Worm (Caenorhabditis elegans) whole organism, young adult: ENCODE results near the gene T23E1.1.

Source experiments
- B0336.3 ChIP-seq: fragments of 200-800 bp; sonication (Bioruptor generic); IDR thresholded peaks from 2 replicates; pipeline ENCODE4 v1.3.6; 2022; ENCODE audit warnings: missing genetic modification characterization, missing compliant biosample characterization
- F22D6.2 ChIP-seq: sonication (generic microtip); optimal IDR thresholded peaks from 2 replicates; lab custom pipeline; 2016; ENCODE audit warnings: mild to moderate bottlenecking, missing genetic modification characterization, missing compliant biosample characterization
- F23B12.7 ChIP-seq: sonication (generic microtip); optimal IDR thresholded peaks from 2 replicates; lab custom pipeline; 2017; ENCODE audit warnings: missing genetic modification characterization, mild to moderate bottlenecking, missing compliant biosample characterization, antibody characterized with exemption, moderate library complexity; ENCODE audit not compliant: insufficient read depth
- K12H6.12 ChIP-seq: fragments of 200-800 bp; sonication (Bioruptor generic); optimal IDR thresholded peaks from 2 replicates; lab custom pipeline; 2018; ENCODE audit warnings: mild to moderate bottlenecking, missing genetic modification characterization, missing compliant biosample characterization
- T07F8.4 ChIP-seq: sonication (generic microtip); optimal IDR thresholded peaks from 2 replicates; lab custom pipeline; 2016; ENCODE audit warnings: mild to moderate bottlenecking, missing genetic modification characterization, moderate library complexity, missing compliant biosample characterization
- ZK185.1 ChIP-seq: sonication (generic microtip); optimal IDR thresholded peaks from 2 replicates; lab custom pipeline; 2016; ENCODE audit warnings: mild to moderate bottlenecking, missing genetic modification characterization, missing compliant biosample characterization; ENCODE audit not compliant: poor library complexity, severe bottlenecking
- attf-5 ChIP-seq: fragments of 200-800 bp; sonication (Bioruptor generic); optimal IDR thresholded peaks from 2 replicates; lab custom pipeline; 2018; ENCODE audit warnings: mild to moderate bottlenecking, missing genetic modification characterization, missing compliant biosample characterization
- cebp-1 ChIP-seq, 2 experiments: fragments of 200-800 bp in 1 of 2; sonication (Bioruptor generic) in 1 of 2; sonication (generic microtip) in 1 of 2; IDR thresholded peaks in 1 of 2; optimal IDR thresholded peaks in 1 of 2; 2 replicates each; pipeline versions ENCODE4 v1.3.6 to Lab custom; 2017 to 2022; ENCODE audit warnings: missing compliant biosample characterization in 2 of 2, missing genetic modification characterization in 2 of 2, mild to moderate bottlenecking in 1 of 2, missing genetic modification reagents in 1 of 2, moderate library complexity in 1 of 2
- ceh-27 ChIP-seq: fragments of 200-800 bp; sonication (Bioruptor generic); optimal IDR thresholded peaks from 2 replicates; lab custom pipeline; 2018; ENCODE audit warnings: mild to moderate bottlenecking, missing genetic modification characterization, moderate library complexity, missing compliant biosample characterization
- ceh-58 ChIP-seq: fragments of 200-800 bp; sonication (Bioruptor generic); IDR thresholded peaks from 2 replicates; pipeline ENCODE4 v1.3.6; 2022; ENCODE audit warnings: missing genetic modification characterization, missing compliant biosample characterization
- chd-7 ChIP-seq: sonication (generic microtip); optimal IDR thresholded peaks from 2 replicates; lab custom pipeline; 2016; ENCODE audit warnings: mild to moderate bottlenecking, missing genetic modification characterization, moderate library complexity, missing compliant biosample characterization
- dox-1 ChIP-seq: fragments of 200-800 bp; sonication (Bioruptor generic); IDR thresholded peaks from 2 replicates; pipeline ENCODE4 v1.3.6; 2022; ENCODE audit warnings: missing genetic modification reagents, missing genetic modification characterization, missing compliant biosample characterization
- efl-1 ChIP-seq: fragments of 150-350 bp; optimal IDR thresholded peaks from 2 replicates; lab custom pipeline; 2014; ENCODE audit warnings: missing biosample characterization, missing genetic modification reagents, missing genetic modification characterization
- ekl-4 ChIP-seq: fragments of 200-800 bp; sonication (Bioruptor generic); IDR thresholded peaks from 2 replicates; pipeline ENCODE4 v1.3.6; 2022; ENCODE audit warnings: missing genetic modification reagents, missing genetic modification characterization, missing compliant biosample characterization
- him-1 ChIP-seq: sonication (generic microtip); optimal IDR thresholded peaks from 2 replicates; lab custom pipeline; 2016; ENCODE audit warnings: missing genotype, missing genetic modification reagents, missing genetic modification characterization, missing compliant biosample characterization
- hlh-12 ChIP-seq: sonication (generic microtip); optimal IDR thresholded peaks from 2 replicates; lab custom pipeline; 2016; ENCODE audit warnings: missing genetic modification characterization, missing compliant biosample characterization
- hlh-26 ChIP-seq: fragments of 200-800 bp; sonication (Bioruptor generic); conservative IDR thresholded peaks from 2 replicates; pipeline ENCODE4 v1.3.6; 2022; ENCODE audit warnings: missing genetic modification reagents, missing genetic modification characterization, missing compliant biosample characterization
- hmg-1.2 ChIP-seq: fragments of 200-800 bp; sonication (Bioruptor generic); IDR thresholded peaks from 2 replicates; pipeline ENCODE4 v1.3.6; 2022; ENCODE audit warnings: missing genetic modification reagents, missing genetic modification characterization, missing compliant biosample characterization
- hrde-1 ChIP-seq: sonication (generic microtip); optimal IDR thresholded peaks from 2 replicates; lab custom pipeline; 2016; ENCODE audit warnings: missing genetic modification characterization, mild to moderate bottlenecking, missing compliant biosample characterization, moderate library complexity, missing genotype, missing genetic modification reagents, borderline replicate concordance
- hsf-1 ChIP-seq: fragments of 200-800 bp; sonication (Bioruptor generic); IDR thresholded peaks from 2 replicates; pipeline ENCODE4 v1.3.6; 2022; ENCODE audit warnings: missing genetic modification reagents, missing genetic modification characterization, missing compliant biosample characterization
- lag-1 ChIP-seq: fragments of 200-800 bp; sonication (Bioruptor generic); IDR thresholded peaks from 2 replicates; pipeline ENCODE4 v1.3.6; 2022; ENCODE audit warnings: missing genetic modification reagents, missing genetic modification characterization, missing compliant biosample characterization
- lin-35 ChIP-seq, 3 experiments: fragments of 150-350 bp in 2 of 3; sonication (generic microtip) in 1 of 3; optimal IDR thresholded peaks; 2 replicates each; lab custom pipeline; 2014 to 2018; ENCODE audit warnings: missing biosample characterization in 3 of 3, missing genetic modification characterization in 3 of 3, missing genetic modification reagents in 3 of 3
- lir-1 ChIP-seq: fragments of 200-800 bp; sonication (Bioruptor generic); conservative IDR thresholded peaks from 2 replicates; pipeline ENCODE4 v1.3.6; 2022; ENCODE audit warnings: missing genetic modification reagents, missing genetic modification characterization, missing compliant biosample characterization
- mcd-1 ChIP-seq: fragments of 200-800 bp; sonication (Bioruptor generic); IDR thresholded peaks from 2 replicates; pipeline ENCODE4 v1.3.6; 2022; ENCODE audit warnings: missing genetic modification reagents, missing genetic modification characterization, missing compliant biosample characterization
- mes-4 ChIP-seq: sonication (generic microtip); optimal IDR thresholded peaks from 2 replicates; lab custom pipeline; 2016; ENCODE audit warnings: missing genotype, missing genetic modification characterization, missing compliant biosample characterization
- mxl-1 ChIP-seq: sonication (generic microtip); optimal IDR thresholded peaks from 2 replicates; lab custom pipeline; 2016; ENCODE audit warnings: missing genetic modification characterization, missing compliant biosample characterization
- nfyb-1 ChIP-seq: fragments of 200-800 bp; sonication (Bioruptor generic); IDR thresholded peaks from 2 replicates; pipeline ENCODE4 v1.3.6; 2022; ENCODE audit warnings: missing genetic modification reagents, missing genetic modification characterization, missing compliant biosample characterization
- nhr-80 ChIP-seq: sonication (generic microtip); optimal IDR thresholded peaks from 2 replicates; lab custom pipeline; 2016; ENCODE audit warnings: missing genetic modification characterization, missing compliant biosample characterization
- nhr-90 ChIP-seq: sonication (generic microtip); optimal IDR thresholded peaks from 2 replicates; lab custom pipeline; 2016; ENCODE audit warnings: missing genotype, mild to moderate bottlenecking, missing genetic modification characterization, missing compliant biosample characterization
- pha-4 ChIP-seq: fragments of 150-350 bp; sonication (generic microtip); optimal IDR thresholded peaks from 2 replicates; lab custom pipeline; 2014; ENCODE audit warnings: missing biosample characterization, missing genetic modification reagents, missing genetic modification characterization
- rpc-1 ChIP-seq, 2 experiments: fragments of 150-350 bp in 1 of 2; sonication (generic microtip) in 1 of 2; optimal IDR thresholded peaks; 2 replicates each; lab custom pipeline; 2014 to 2018; ENCODE audit warnings: missing biosample characterization in 1 of 2, missing genetic modification characterization in 1 of 2, missing genetic modification reagents in 1 of 2, missing genotype in 1 of 2
- sea-2 ChIP-seq: fragments of 200-800 bp; sonication (Bioruptor generic); IDR thresholded peaks from 2 replicates; pipeline ENCODE4 v1.3.6; 2022; ENCODE audit warnings: missing genetic modification characterization, missing compliant biosample characterization
- snpc-4 ChIP-seq, 5 experiments: fragments of 150-350 bp in 1 of 5; sonication (generic microtip) in 4 of 5; optimal IDR thresholded peaks; 2 replicates each; lab custom pipeline; 2014 to 2018; ENCODE audit warnings: missing genetic modification characterization in 5 of 5, missing biosample characterization in 3 of 5, antibody characterized with exemption in 2 of 5, mild to moderate bottlenecking in 2 of 5, missing compliant biosample characterization in 2 of 5, missing genotype in 2 of 5, moderate library complexity in 2 of 5, missing genetic modification reagents in 1 of 5
- somi-1 ChIP-seq: fragments of 200-800 bp; sonication (Bioruptor generic); optimal IDR thresholded peaks from 2 replicates; lab custom pipeline; 2018; ENCODE audit warnings: mild to moderate bottlenecking, missing genetic modification characterization, missing compliant biosample characterization
- sptf-2 ChIP-seq: fragments of 200-800 bp; sonication (Bioruptor generic); optimal IDR thresholded peaks from 2 replicates; lab custom pipeline; 2018; ENCODE audit warnings: mild to moderate bottlenecking, missing genetic modification characterization, missing compliant biosample characterization
- tbp1 ChIP-seq: fragments of 200-800 bp; sonication (Bioruptor generic); optimal IDR thresholded peaks from 2 replicates; lab custom pipeline; 2018; ENCODE audit warnings: mild to moderate bottlenecking, missing genetic modification characterization, missing compliant biosample characterization
- unc-62 ChIP-seq: fragments of 150-350 bp; optimal IDR thresholded peaks from 2 replicates; lab custom pipeline; 2014; ENCODE audit warnings: missing biosample characterization, missing genetic modification reagents, missing genetic modification characterization
- xnd-1 ChIP-seq: sonication (generic microtip); optimal IDR thresholded peaks from 2 replicates; lab custom pipeline; 2016; ENCODE audit warnings: missing genotype, missing genetic modification reagents, missing genetic modification characterization, missing compliant biosample characterization
- zfh-2 ChIP-seq: fragments of 200-800 bp; sonication (Bioruptor generic); conservative IDR thresholded peaks from 2 replicates; pipeline ENCODE4 v1.3.6; 2022; ENCODE audit warnings: missing genetic modification reagents, missing genetic modification characterization, missing compliant biosample characterization
- ztf-28 ChIP-seq: fragments of 200-800 bp; sonication (Bioruptor generic); IDR thresholded peaks from 2 replicates; pipeline ENCODE4 v1.3.6; 2022; ENCODE audit warnings: missing genetic modification reagents, missing genetic modification characterization, missing compliant biosample characterization
- ztf-6 ChIP-seq: fragments of 200-800 bp; sonication (Bioruptor generic); IDR thresholded peaks from 2 replicates; pipeline ENCODE4 v1.3.6; 2022; ENCODE audit warnings: missing genetic modification reagents, missing genetic modification characterization, missing compliant biosample characterization

Gene T23E1.1

ce11 chrIV:3131871-3132586 is 19.1 kb upstream of the T23E1.1 start (continued):
- no peak for TF ChIP-seq mxl-1
- TF ChIP-seq lir-1 (GFP tag; lab: Robert Waterston, UW) = no peak
- TF ChIP-seq lag-1 (GFP tag; lab: Robert Waterston, UW) = no peak
- TF ChIP-seq ztf-6 (GFP tag; lab: Robert Waterston, UW) = no peak
- no peak for TF ChIP-seq hrde-1
- no peak for TF ChIP-seq sptf-2 (GFP tag; lab: Kevin White, UChicago)
- TF ChIP-seq T07F8.4 (tag; lab: Kevin White, UChicago) = no peak
- no peak for TF ChIP-seq unc-62 (GFP tag; lab: Kevin White, UChicago)
- no peak for TF ChIP-seq lin-35 (GFP tag; optimal IDR thresholded peaks at IDR 0.05; lab: Kevin White, UChicago)

DNA sequence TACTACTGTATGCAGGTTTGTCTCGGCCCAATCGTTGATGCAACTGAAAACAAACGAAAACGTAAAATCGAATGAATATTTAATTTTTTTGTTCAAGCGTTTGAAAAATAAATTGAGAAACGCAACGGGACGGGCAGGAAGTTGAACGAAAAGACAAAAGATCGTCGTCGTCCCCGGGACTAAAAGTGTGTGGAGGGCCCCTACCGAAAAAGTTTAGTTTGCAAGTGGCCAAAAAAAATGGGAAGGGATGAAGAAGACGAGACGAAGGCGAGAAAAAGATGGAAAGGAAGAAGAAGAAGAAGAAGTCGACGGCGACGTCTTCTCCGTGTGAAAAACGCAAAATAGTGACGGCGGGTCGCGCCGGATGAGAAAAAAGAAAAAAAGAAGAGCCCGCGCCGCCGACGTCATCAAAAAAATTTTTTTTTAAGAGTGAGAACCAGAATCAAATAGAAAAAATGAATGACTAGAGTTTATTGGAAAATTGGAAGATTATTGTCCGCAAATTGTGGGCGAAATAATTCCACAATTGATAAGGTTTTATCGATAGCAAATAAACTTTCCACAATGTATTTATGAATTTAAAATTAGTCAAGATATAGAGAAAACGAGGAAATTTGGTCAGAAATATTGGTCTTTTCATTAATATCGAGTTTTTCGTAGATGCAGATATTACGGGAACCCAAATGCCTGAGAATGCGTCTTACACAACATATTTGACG is 17.9 kb upstream of the T23E1.1 start, which contains the start of gene mca-3:
TSS of gene mca-3 (minus strand) at position 51 of the 719 bp plus-strand sequence.
- no peak for TF ChIP-seq snpc-4 (GFP tag; optimal IDR thresholded peaks at IDR 0.05; lab: Kevin White, UChicago)
- no peak for TF ChIP-seq snpc-4 (tag; optimal IDR thresholded peaks at IDR 0.05; lab: Kevin White, UChicago)
- peak; percentile 26; the same call in 1 of the 2 replicates for TF ChIP-seq nfyb-1 (GFP tag; lab: Robert Waterston, UW)
- TF ChIP-seq zfh-2 = 0 out of 2 replicates have a peak, but pooled peaks have one; percentile 25
- TF ChIP-seq pha-4 (tag; lab: Kevin White, UChicago) = no peak
- peak; percentile 31 for TF ChIP-seq nhr-80 (tag; lab: Kevin White, UChicago)

ce11 chrIV:3135000-3135399 is 16.2 kb upstream of the T23E1.1 start:
- TF ChIP-seq ZK185.1 (tag; lab: Kevin White, UChicago) (no peak), hsf-1 (no peak), lin-35 (GFP tag; optimal IDR thresholded peaks at IDR 0.05; lab: Kevin White, UChicago) (peak in 1 of 3 experiments; percentile 54), sea-2 (GFP tag; lab: Robert Waterston, UW) (no peak), F23B12.7 (tag; lab: Kevin White, UChicago) (no peak), him-1 (no peak), attf-5 (GFP tag; lab: Kevin White, UChicago) (no peak), ceh-27 (GFP tag; lab: Kevin White, UChicago) (peak; percentile 58), unc-62 (GFP tag; lab: Kevin White, UChicago) (no peak), tbp1 (no peak), mes-4 (tag; lab: Kevin White, UChicago) (no peak), lir-1 (GFP tag; lab: Robert Waterston, UW) (no peak), sptf-2 (GFP tag; lab: Kevin White, UChicago) (no peak), dox-1 (GFP tag; lab: Robert Waterston, UW) (0 out of 2 replicates have a peak, but pooled peaks have one; percentile 40), nhr-90 (tag; lab: Kevin White, UChicago) (no peak), ceh-58 (GFP tag; lab: Robert Waterston, UW) (no peak), efl-1 (GFP tag; lab: Kevin White, UChicago) (no peak), ztf-28 (GFP tag; lab: Robert Waterston, UW) (no peak), ekl-4 (GFP tag; lab: Robert Waterston, UW) (no peak), somi-1 (GFP tag; lab: Kevin White, UChicago) (peak; percentile 9), cebp-1 (GFP tag; IDR thresholded peaks at IDR 0.05; lab: Robert Waterston, UW) (no peak), cebp-1 (tag; optimal IDR thresholded peaks at IDR 0.05; lab: Kevin White, UChicago) (peak; percentile 49), mcd-1 (GFP tag; lab: Robert Waterston, UW) (peak; percentile 28; the same call in 1 of the 2 replicates), xnd-1 (tag; lab: Kevin White, UChicago) (no peak), rpc-1 (optimal IDR thresholded peaks at IDR 0.05; lab: Kevin White, UChicago) (no peak), rpc-1 (tag; optimal IDR thresholded peaks at IDR 0.05; lab: Kevin White, UChicago) (no peak), B0336.3 (GFP tag; lab: Robert Waterston, UW) (peak; percentile 19; the same call in 1 of the 2 replicates), F22D6.2 (no peak), hlh-26 (GFP tag; lab: Robert Waterston, UW) (no peak), K12H6.12 (tag; lab: Kevin White, UChicago) (peak; percentile 87), hlh-12 (tag; lab: Kevin White, UChicago) (no peak), chd-7 (tag; lab: Kevin White, UChicago) (peak; percentile 11), hmg-1.2 (GFP tag; lab: Robert Waterston, UW) (peak; percentile 26; the same call in 1 of the 2 replicates)
